Worm (Caenorhabditis elegans): ENCODE data around the gene ZK822.9.

ce11 chrIV:11961485-11962255 lies 45.9 kb downstream of the ZK822.9 start, which contains the start of gene ZK829.7:
- TF ChIP-seq nhr-11 (tag; optimal IDR thresholded peaks at IDR 0.05) (no peak), egl-5 (tag; optimal IDR thresholded peaks at IDR 0.05) (no peak)

Data from whole organism, L3 larva.